Comparison of ENCODE assay signal across 1 fruit fly cellular context in genomic region chr3L:7970442-7970841, dm6.
TF ChIP-seq lines count a peak whose summit lies in the region.

RNaseX25 (plus strand) TSS chr3L:7970588.

TF ChIP-seq in whole organism, embryonic, 481 proteins besides CTCF, POLR2A, EP300 and RAD21 (continued from another document and continues in another):
- TF ChIP-seq hb (GFP tag; IDR thresholded peaks at IDR 0.05; lab: Robert Waterston, UW; ENCODE audit: partially characterized antibody) (peak; percentile 88), CG18011 (GFP tag; optimal IDR thresholded peaks at IDR 0.05; lab: Kevin White, UChicago) (no peak), CG7357 (GFP tag; IDR thresholded peaks at IDR 0.05; lab: Robert Waterston, UW) (no peak), PHDP (tag; optimal IDR thresholded peaks at IDR 0.05; lab: Kevin White, UChicago) (no peak), CG4328 (GFP tag; optimal IDR thresholded peaks at IDR 0.05; lab: Kevin White, UChicago) (no peak), pros (GFP tag; optimal IDR thresholded peaks at IDR 0.05; lab: Kevin White, UChicago) (no peak), bbx (GFP tag; IDR thresholded peaks at IDR 0.05; lab: Robert Waterston, UW; ENCODE audit: partially characterized antibody) (peak; percentile 93), nerfin-1 (tag; optimal IDR thresholded peaks at IDR 0.05; lab: Kevin White, UChicago) (no peak), CG13123 (GFP tag; optimal IDR thresholded peaks at IDR 0.05; lab: Kevin White, UChicago) (no peak), CG11696 (GFP tag; IDR thresholded peaks at IDR 0.05; lab: Robert Waterston, UW) (no peak), CG33213 (GFP tag; optimal IDR thresholded peaks at IDR 0.05; lab: Kevin White, UChicago) (no peak), Hr51 (GFP tag; optimal IDR thresholded peaks at IDR 0.05; lab: Kevin White, UChicago) (no peak), CG15696 (tag; optimal IDR thresholded peaks at IDR 0.05; lab: Kevin White, UChicago) (no peak), CG8765 (GFP tag; IDR thresholded peaks at IDR 0.05; lab: Robert Waterston, UW) (no peak), luna (GFP tag; optimal IDR thresholded peaks at IDR 0.05; lab: Kevin White, UChicago) (no peak), CG16813 (GFP tag; IDR thresholded peaks at IDR 0.05; lab: Robert Waterston, UW; ENCODE audit: partially characterized antibody) (peak; percentile 87), hbn (GFP tag; IDR thresholded peaks at IDR 0.05; lab: Robert Waterston, UW; ENCODE audit: partially characterized antibody) (peak; percentile 94), CG7963 (GFP tag; IDR thresholded peaks at IDR 0.05; lab: Robert Waterston, UW; ENCODE audit: partially characterized antibody) (peak; percentile 93), psq (GFP tag; optimal IDR thresholded peaks at IDR 0.05; lab: Kevin White, UChicago) (no peak), CG3995 (GFP tag; optimal IDR thresholded peaks at IDR 0.05; lab: Kevin White, UChicago) (no peak), Doc2 (GFP tag; IDR thresholded peaks at IDR 0.05; lab: Robert Waterston, UW) (no peak), Taf1 (GFP tag; IDR thresholded peaks at IDR 0.05; lab: Robert Waterston, UW) (no peak), sna (GFP tag; IDR thresholded peaks at IDR 0.05; lab: Robert Waterston, UW; ENCODE audit: partially characterized antibody) (peak; percentile 96), CG8388 (GFP tag; optimal IDR thresholded peaks at IDR 0.05; lab: Kevin White, UChicago) (no peak), CG31441 (GFP tag; IDR thresholded peaks at IDR 0.05; lab: Robert Waterston, UW) (no peak), CG31224 (GFP tag; IDR thresholded peaks at IDR 0.05; lab: Robert Waterston, UW) (no peak), CG8281 (tag; optimal IDR thresholded peaks at IDR 0.05; lab: Kevin White, UChicago) (no peak), p53 (GFP tag; optimal IDR thresholded peaks at IDR 0.05; lab: Kevin White, UChicago) (no peak), Hr39 (optimal IDR thresholded peaks at IDR 0.05; lab: Kevin White, UChicago) (no peak), CG10543 (GFP tag; optimal IDR thresholded peaks at IDR 0.05; lab: Kevin White, UChicago) (no peak), CG10462 (GFP tag; optimal IDR thresholded peaks at IDR 0.05; lab: Kevin White, UChicago) (no peak), CG1602 (GFP tag; optimal IDR thresholded peaks at IDR 0.05; lab: Kevin White, UChicago) (no peak), MTF-1 (GFP tag; optimal IDR thresholded peaks at IDR 0.05; lab: Kevin White, UChicago; ENCODE audit: borderline replicate concordance) (no peak), Elba2 (GFP tag; optimal IDR thresholded peaks at IDR 0.05; lab: Kevin White, UChicago) (no peak), GATAe (GFP tag; conservative IDR thresholded peaks at IDR 0.05; lab: Robert Waterston, UW) (no peak), Chrac-16 (GFP tag; optimal IDR thresholded peaks at IDR 0.05; lab: Kevin White, UChicago) (no peak), amos (GFP tag; IDR thresholded peaks at IDR 0.05; lab: Robert Waterston, UW; ENCODE audit: partially characterized antibody) (peak; percentile 93), CG13287 (GFP tag; IDR thresholded peaks at IDR 0.05; lab: Robert Waterston, UW; ENCODE audit: partially characterized antibody) (peak; percentile 98), CG34224 (GFP tag; IDR thresholded peaks at IDR 0.05; lab: Robert Waterston, UW; ENCODE audit: partially characterized antibody) (peak; percentile 97), Dbx (GFP tag; IDR thresholded peaks at IDR 0.05; lab: Robert Waterston, UW) (no peak), tna (GFP tag; IDR thresholded peaks at IDR 0.05; lab: Robert Waterston, UW; ENCODE audit: partially characterized antibody) (peak; percentile 91), CG2129 (GFP tag; IDR thresholded peaks at IDR 0.05; lab: Robert Waterston, UW; ENCODE audit: partially characterized antibody) (peak; percentile 86), Dref (GFP tag; IDR thresholded peaks at IDR 0.05; lab: Robert Waterston, UW) (peak; percentile 92), CG11560 (tag; IDR thresholded peaks at IDR 0.05; lab: Robert Waterston, UW) (peak; percentile 97), CG11504 (tag; optimal IDR thresholded peaks at IDR 0.05; lab: Kevin White, UChicago) (no peak), CG6765 (GFP tag; optimal IDR thresholded peaks at IDR 0.05; lab: Kevin White, UChicago) (no peak), CG12769 (tag; optimal IDR thresholded peaks at IDR 0.05; lab: Kevin White, UChicago) (no peak), CG31365 (tag; optimal IDR thresholded peaks at IDR 0.05; lab: Kevin White, UChicago) (no peak), jing (GFP tag; optimal IDR thresholded peaks at IDR 0.05; lab: Kevin White, UChicago) (no peak), CG6683 (GFP tag; optimal IDR thresholded peaks at IDR 0.05; lab: Kevin White, UChicago) (no peak), Nf-YC (tag; optimal IDR thresholded peaks at IDR 0.05; lab: Kevin White, UChicago) (peak; percentile 21), CG12391 (tag; optimal IDR thresholded peaks at IDR 0.05; lab: Kevin White, UChicago) (no peak), CG4360 (GFP tag; IDR thresholded peaks at IDR 0.05; lab: Robert Waterston, UW) (no peak), CG7786 (GFP tag; optimal IDR thresholded peaks at IDR 0.05; lab: Kevin White, UChicago) (no peak), CG43689 (GFP tag; IDR thresholded peaks at IDR 0.05; lab: Robert Waterston, UW) (no peak), Sry-δ (GFP tag; optimal IDR thresholded peaks at IDR 0.05; lab: Kevin White, UChicago) (peak; percentile 58), B-H1 (GFP tag; IDR thresholded peaks at IDR 0.05; lab: Robert Waterston, UW) (no peak), slou (GFP tag; optimal IDR thresholded peaks at IDR 0.05; lab: Kevin White, UChicago) (no peak), CG12659 (GFP tag; optimal IDR thresholded peaks at IDR 0.05; lab: Kevin White, UChicago) (peak; percentile 48), onecut (GFP tag; IDR thresholded peaks at IDR 0.05; lab: Robert Waterston, UW) (no peak), grn (GFP tag; optimal IDR thresholded peaks at IDR 0.05; lab: Kevin White, UChicago) (no peak), CG11093 (GFP tag; IDR thresholded peaks at IDR 0.05; lab: Robert Waterston, UW) (no peak), klu (GFP tag; IDR thresholded peaks at IDR 0.05; lab: Robert Waterston, UW) (no peak), Xbp1 (GFP tag; optimal IDR thresholded peaks at IDR 0.05; lab: Kevin White, UChicago) (no peak), pzg (GFP tag; optimal IDR thresholded peaks at IDR 0.05; lab: Kevin White, UChicago) (peak; percentile 62), mld (GFP tag; IDR thresholded peaks at IDR 0.05; lab: Robert Waterston, UW; ENCODE audit: partially characterized antibody) (peak; percentile 90), tgo (GFP tag; IDR thresholded peaks at IDR 0.05; lab: Robert Waterston, UW) (no peak), esg (GFP tag; conservative IDR thresholded peaks at IDR 0.05; lab: Robert Waterston, UW) (no peak), gfzf (GFP tag; optimal IDR thresholded peaks at IDR 0.05; lab: Kevin White, UChicago) (peak; percentile 16), CG13624 (GFP tag; optimal IDR thresholded peaks at IDR 0.05; lab: Kevin White, UChicago) (peak; percentile 35), CG17328 (GFP tag; IDR thresholded peaks at IDR 0.05; lab: Robert Waterston, UW) (no peak), Awh (GFP tag; IDR thresholded peaks at IDR 0.05; lab: Robert Waterston, UW) (no peak), CG4617 (GFP tag; optimal IDR thresholded peaks at IDR 0.05; lab: Kevin White, UChicago; ENCODE audit: borderline replicate concordance) (peak; percentile 38), lbe (GFP tag; optimal IDR thresholded peaks at IDR 0.05; lab: Kevin White, UChicago) (peak; percentile 13), Dll (GFP tag; IDR thresholded peaks at IDR 0.05; lab: Robert Waterston, UW; ENCODE audit: partially characterized antibody) (peak; percentile 97), CG2712 (tag; optimal IDR thresholded peaks at IDR 0.05; lab: Kevin White, UChicago) (peak; percentile 41), ash1 (GFP tag; optimal IDR thresholded peaks at IDR 0.05; lab: Kevin White, UChicago) (no peak), B-H2 (GFP tag; optimal IDR thresholded peaks at IDR 0.05; lab: Kevin White, UChicago) (no peak), dan (GFP tag; IDR thresholded peaks at IDR 0.05; lab: Robert Waterston, UW) (no peak), danr (GFP tag; IDR thresholded peaks at IDR 0.05; lab: Robert Waterston, UW) (no peak), Sry-β (GFP tag; optimal IDR thresholded peaks at IDR 0.05; lab: Kevin White, UChicago) (no peak), CoRest (tag; optimal IDR thresholded peaks at IDR 0.05; lab: Kevin White, UChicago) (no peak), Dip2 (GFP tag; IDR thresholded peaks at IDR 0.05; lab: Robert Waterston, UW) (no peak), CG34422 (GFP tag; IDR thresholded peaks at IDR 0.05; lab: Robert Waterston, UW) (no peak), kay (GFP tag; optimal IDR thresholded peaks at IDR 0.05; lab: Kevin White, UChicago) (no peak), Ada2b (GFP tag; IDR thresholded peaks at IDR 0.05; lab: Robert Waterston, UW) (no peak), Atf-2 (GFP tag; optimal IDR thresholded peaks at IDR 0.05; lab: Kevin White, UChicago) (no peak), Drgx (GFP tag; IDR thresholded peaks at IDR 0.05; lab: Robert Waterston, UW) (no peak), CG1529 (GFP tag; optimal IDR thresholded peaks at IDR 0.05; lab: Kevin White, UChicago) (no peak), CG6254 (GFP tag; optimal IDR thresholded peaks at IDR 0.05; lab: Kevin White, UChicago) (no peak), Tbp (GFP tag; optimal IDR thresholded peaks at IDR 0.05; lab: Kevin White, UChicago) (no peak), trh (GFP tag; optimal IDR thresholded peaks at IDR 0.05; lab: Kevin White, UChicago) (no peak), Rfx (GFP tag; IDR thresholded peaks at IDR 0.05; lab: Robert Waterston, UW) (no peak), sens-2 (GFP tag; IDR thresholded peaks at IDR 0.05; lab: Robert Waterston, UW) (no peak), CG6791 (GFP tag; IDR thresholded peaks at IDR 0.05; lab: Robert Waterston, UW; ENCODE audit: partially characterized antibody) (peak; percentile 94), CG6813 (GFP tag; optimal IDR thresholded peaks at IDR 0.05; lab: Kevin White, UChicago) (no peak), Fer2 (tag; optimal IDR thresholded peaks at IDR 0.05; lab: Kevin White, UChicago) (no peak), crc (GFP tag; optimal IDR thresholded peaks at IDR 0.05; lab: Kevin White, UChicago) (no peak), CG8478 (optimal IDR thresholded peaks at IDR 0.05; lab: Kevin White, UChicago) (no peak), unc-4 (GFP tag; IDR thresholded peaks at IDR 0.05; lab: Robert Waterston, UW; ENCODE audit: partially characterized antibody) (peak; percentile 96), Eip74EF (GFP tag; optimal IDR thresholded peaks at IDR 0.05; lab: Kevin White, UChicago) (no peak), CG13424 (tag; optimal IDR thresholded peaks at IDR 0.05; lab: Kevin White, UChicago) (no peak), Xrp1 (GFP tag; IDR thresholded peaks at IDR 0.05; lab: Robert Waterston, UW) (no peak), CG14710 (tag; optimal IDR thresholded peaks at IDR 0.05; lab: Kevin White, UChicago) (peak; percentile 10), CG9932 (GFP tag; IDR thresholded peaks at IDR 0.05; lab: Robert Waterston, UW) (no peak), CG10565 (GFP tag; optimal IDR thresholded peaks at IDR 0.05; lab: Kevin White, UChicago) (no peak), Hmr (GFP tag; optimal IDR thresholded peaks at IDR 0.05; lab: Kevin White, UChicago) (no peak), CG14860 (GFP tag; IDR thresholded peaks at IDR 0.05; lab: Robert Waterston, UW; ENCODE audit: partially characterized antibody) (peak; percentile 88), emc (GFP tag; optimal IDR thresholded peaks at IDR 0.05; lab: Kevin White, UChicago) (no peak), inv (GFP tag; IDR thresholded peaks at IDR 0.05; lab: Robert Waterston, UW; ENCODE audit: partially characterized antibody) (peak; percentile 77), Fer1 (GFP tag; optimal IDR thresholded peaks at IDR 0.05; lab: Kevin White, UChicago) (peak; percentile 28), Oaz (GFP tag; IDR thresholded peaks at IDR 0.05; lab: Robert Waterston, UW) (no peak), CG9817 (tag; optimal IDR thresholded peaks at IDR 0.05; lab: Kevin White, UChicago) (no peak), lab (GFP tag; optimal IDR thresholded peaks at IDR 0.05; lab: Kevin White, UChicago) (no peak), sob (GFP tag; IDR thresholded peaks at IDR 0.05; lab: Robert Waterston, UW) (no peak), wek (GFP tag; optimal IDR thresholded peaks at IDR 0.05; lab: Kevin White, UChicago) (no peak), Kr (GFP tag; optimal IDR thresholded peaks at IDR 0.05; lab: Kevin White, UChicago) (no peak), knrl (GFP tag; IDR thresholded peaks at IDR 0.05; lab: Robert Waterston, UW; ENCODE audit: partially characterized antibody) (peak; percentile 86), Ptx1 (GFP tag; IDR thresholded peaks at IDR 0.05; lab: Robert Waterston, UW) (no peak), CG17829 (tag; optimal IDR thresholded peaks at IDR 0.05; lab: Kevin White, UChicago) (peak; percentile 15), CG12942 (GFP tag; optimal IDR thresholded peaks at IDR 0.05; lab: Kevin White, UChicago) (no peak), ranshi (GFP tag; IDR thresholded peaks at IDR 0.05; lab: Robert Waterston, UW) (no peak), Six4 (GFP tag; optimal IDR thresholded peaks at IDR 0.05; lab: Kevin White, UChicago) (no peak), CG30020 (tag; optimal IDR thresholded peaks at IDR 0.05; lab: Kevin White, UChicago) (no peak), bab2 (GFP tag; optimal IDR thresholded peaks at IDR 0.05; lab: Kevin White, UChicago) (no peak), tin (GFP tag; optimal IDR thresholded peaks at IDR 0.05; lab: Kevin White, UChicago) (no peak), CG18764 (GFP tag; optimal IDR thresholded peaks at IDR 0.05; lab: Kevin White, UChicago) (no peak), CG16815 (GFP tag; optimal IDR thresholded peaks at IDR 0.05; lab: Kevin White, UChicago) (no peak), NFAT (GFP tag; IDR thresholded peaks at IDR 0.05; lab: Robert Waterston, UW) (no peak), CG9797 (GFP tag; optimal IDR thresholded peaks at IDR 0.05; lab: Kevin White, UChicago) (no peak), CG5245 (GFP tag; optimal IDR thresholded peaks at IDR 0.05; lab: Kevin White, UChicago) (no peak), crp (GFP tag; optimal IDR thresholded peaks at IDR 0.05; lab: Kevin White, UChicago) (no peak), CG33557 (GFP tag; optimal IDR thresholded peaks at IDR 0.05; lab: Kevin White, UChicago) (no peak), nom (GFP tag; optimal IDR thresholded peaks at IDR 0.05; lab: Kevin White, UChicago) (peak; percentile 5), vnd (GFP tag; IDR thresholded peaks at IDR 0.05; lab: Robert Waterston, UW; ENCODE audit: partially characterized antibody) (peak; percentile 92), nerfin-2 (GFP tag; IDR thresholded peaks at IDR 0.05; lab: Robert Waterston, UW; ENCODE audit: partially characterized antibody) (peak; percentile 94)
